Worm (Caenorhabditis elegans): ENCODE results near the gene adm-4.

DNA sequence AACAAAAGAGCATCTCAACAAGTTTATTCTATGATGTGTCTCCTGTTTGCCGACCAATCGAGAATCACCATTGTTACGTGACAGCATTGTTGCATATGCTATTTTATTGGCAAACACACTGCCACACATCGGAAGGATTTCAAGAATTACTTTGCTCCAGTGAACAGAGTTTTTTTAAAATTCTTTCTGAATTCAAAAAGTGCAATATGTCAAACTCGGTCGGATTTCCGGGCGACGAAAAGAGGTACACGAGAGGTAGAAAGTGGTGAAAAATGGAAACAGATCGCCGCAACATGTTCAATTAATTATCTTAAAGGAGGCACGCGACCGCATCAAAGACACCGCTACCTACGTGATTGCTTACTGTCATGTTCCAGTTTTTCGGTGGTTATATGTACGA is 48.0 kb downstream of the adm-4 start:
- TF ChIP-seq fkh-3 (tag; optimal IDR thresholded peaks at IDR 0.05) (no peak), unc-130 (GFP tag; optimal IDR thresholded peaks at IDR 0.05) (no peak)

Data from whole organism, young adult.